Worm (Caenorhabditis elegans) whole organism, L3 larva: ENCODE results near the gene mix-1.

Experiments
- elt-2 ChIP-seq: sonication (generic microtip); optimal IDR thresholded peaks from 2 replicates; lab custom pipeline; 2016; ENCODE audit warnings: missing genetic modification reagents, mild to moderate bottlenecking, missing genetic modification characterization, missing compliant biosample characterization
- lin-15B ChIP-seq: fragments of 150-350 bp; optimal IDR thresholded peaks from 2 replicates; lab custom pipeline; 2014; ENCODE audit warnings: missing biosample characterization, missing genetic modification characterization
- mdl-1 ChIP-seq: fragments of 150-350 bp; optimal IDR thresholded peaks from 2 replicates; lab custom pipeline; 2014; ENCODE audit warnings: missing biosample characterization, missing genetic modification characterization
- nfya-1 ChIP-seq: sonication (generic microtip); optimal IDR thresholded peaks from 2 replicates; lab custom pipeline; 2017; ENCODE audit warnings: missing genetic modification characterization, mild to moderate bottlenecking, missing compliant biosample characterization, antibody characterized with exemption, moderate library complexity; ENCODE audit not compliant: insufficient read depth
- nhr-12 ChIP-seq: fragments of 150-350 bp; optimal IDR thresholded peaks from 2 replicates; lab custom pipeline; 2014; ENCODE audit warnings: missing biosample characterization, missing genetic modification characterization
- nhr-237 ChIP-seq: fragments of 150-350 bp; optimal IDR thresholded peaks from 2 replicates; lab custom pipeline; 2014; ENCODE audit warnings: missing biosample characterization, missing genetic modification characterization
- pqm-1 ChIP-seq: fragments of 150-350 bp; optimal IDR thresholded peaks from 2 replicates; lab custom pipeline; 2017; ENCODE audit warnings: missing biosample characterization, missing genetic modification characterization, inconsistent platforms
- skn-1 ChIP-seq: fragments of 150-350 bp; optimal IDR thresholded peaks from 2 replicates; lab custom pipeline; 2014; ENCODE audit warnings: missing biosample characterization, missing genetic modification characterization
- snpc-4 ChIP-seq: fragments of 150-350 bp; optimal IDR thresholded peaks from 2 replicates; lab custom pipeline; 2014; ENCODE audit warnings: missing biosample characterization, missing genetic modification characterization

- TF ChIP-seq mdl-1 (tag; lab: Kevin White, UChicago) (no peak), snpc-4 (tag; lab: Kevin White, UChicago) (no peak), lin-15B (tag; lab: Kevin White, UChicago) (no peak), nfya-1 (tag; lab: Kevin White, UChicago) (no peak), skn-1 (no peak), nhr-12 (no peak), nhr-237 (no peak), pqm-1 (tag; lab: Kevin White, UChicago) (no peak), elt-2 (tag; lab: Kevin White, UChicago) (no peak)
Measured at ce11 chrII:10843527-10843926, 19.5 kb downstream of the mix-1 start, which contains the start of gene M106.8.
